Worm (Caenorhabditis elegans) whole organism, L4 larva: ENCODE results near the gene F49E11.2.

Experiments
- D1046.2 ChIP-seq: fragments of 200-800 bp; sonication (Bioruptor generic); IDR thresholded peaks from 2 replicates; pipeline ENCODE4 v1.3.6; 2022; ENCODE audit warnings: missing genetic modification characterization, missing compliant biosample characterization
- F10B5.3 ChIP-seq: sonication (generic microtip); optimal IDR thresholded peaks from 2 replicates; lab custom pipeline; 2016; ENCODE audit warnings: mild to moderate bottlenecking, missing genetic modification characterization, missing compliant biosample characterization
- F26F4.8 ChIP-seq: fragments of 200-800 bp; sonication (Bioruptor generic); conservative IDR thresholded peaks from 2 replicates; pipeline ENCODE4 v1.3.6; 2022; ENCODE audit warnings: missing genetic modification characterization, missing compliant biosample characterization
- F37D6.2 ChIP-seq: sonication (generic microtip); optimal IDR thresholded peaks from 2 replicates; lab custom pipeline; 2016; ENCODE audit warnings: mild to moderate bottlenecking, missing genetic modification characterization, missing compliant biosample characterization
- F44E2.7 ChIP-seq: fragments of 200-800 bp; sonication (Bioruptor generic); IDR thresholded peaks from 2 replicates; pipeline ENCODE4 v2.1.2; 2022; ENCODE audit warnings: missing genetic modification characterization, missing compliant biosample characterization
- Y75B8A.6 ChIP-seq: fragments of 200-800 bp; sonication (Bioruptor generic); IDR thresholded peaks from 2 replicates; pipeline ENCODE4 v1.3.6; 2022; ENCODE audit warnings: missing genetic modification reagents, missing genetic modification characterization, missing compliant biosample characterization
- aha-1 ChIP-seq: fragments of 150-350 bp; peaks from one replicate; lab custom pipeline; 2014; ENCODE audit warnings: missing biosample characterization, missing genetic modification characterization
- ama-1 ChIP-seq: fragments of 150-350 bp; optimal IDR thresholded peaks from 2 replicates; lab custom pipeline; 2014; ENCODE audit warnings: inconsistent platforms, mixed read lengths
- arid-1 ChIP-seq: fragments of 200-800 bp; sonication (Bioruptor generic); conservative IDR thresholded peaks from 2 replicates; pipeline ENCODE4 v1.3.6; 2022; ENCODE audit warnings: missing genetic modification reagents, missing genetic modification characterization, missing compliant biosample characterization
- ceh-20 ChIP-seq: fragments of 200-800 bp; sonication (Bioruptor generic); IDR thresholded peaks from 2 replicates; pipeline ENCODE4 v1.3.6; 2022; ENCODE audit warnings: missing genetic modification reagents, missing genetic modification characterization, missing compliant biosample characterization
- ceh-62 ChIP-seq: sonication (generic microtip); optimal IDR thresholded peaks from 2 replicates; lab custom pipeline; 2017; ENCODE audit warnings: missing biosample characterization, missing genetic modification characterization
- ctbp-1 ChIP-seq: fragments of 200-800 bp; sonication (Bioruptor generic); IDR thresholded peaks from 2 replicates; pipeline ENCODE4 v1.3.6; 2022; ENCODE audit warnings: missing genetic modification reagents, missing genetic modification characterization, missing compliant biosample characterization
- daf-16 ChIP-seq, 3 experiments: sonication (generic microtip); optimal IDR thresholded peaks; 2 replicates each; lab custom pipeline; 2016 to 2017; ENCODE audit warnings: missing genetic modification characterization in 3 of 3, missing genetic modification reagents in 3 of 3, mild to moderate bottlenecking in 2 of 3, missing compliant biosample characterization in 2 of 3, missing biosample characterization in 1 of 3, moderate library complexity in 1 of 3
- dmd-6 ChIP-seq: fragments of 200-800 bp; sonication (Bioruptor generic); IDR thresholded peaks from 2 replicates; pipeline ENCODE4 v1.3.6; 2022; ENCODE audit warnings: missing genetic modification reagents, missing genetic modification characterization, missing compliant biosample characterization
- dve-1 ChIP-seq: sonication (generic microtip); optimal IDR thresholded peaks from 2 replicates; lab custom pipeline; 2017; ENCODE audit warnings: antibody characterized with exemption, mild to moderate bottlenecking, missing genetic modification characterization, missing compliant biosample characterization; ENCODE audit not compliant: insufficient read depth
- egl-27 ChIP-seq: sonication (generic microtip); optimal IDR thresholded peaks from 3 replicates; lab custom pipeline; 2017; ENCODE audit warnings: missing biosample characterization, missing genetic modification reagents, missing genetic modification characterization
- egl-43 ChIP-seq: fragments of 200-800 bp; sonication (Bioruptor generic); IDR thresholded peaks from 2 replicates; pipeline ENCODE4 v1.3.6; 2022; ENCODE audit warnings: missing genetic modification reagents, missing genetic modification characterization, missing compliant biosample characterization
- fkh-10 ChIP-seq: fragments of 150-350 bp; optimal IDR thresholded peaks from 2 replicates; lab custom pipeline; 2014; ENCODE audit warnings: missing biosample characterization, missing genetic modification reagents, missing genetic modification characterization
- hlh-11 ChIP-seq: fragments of 200-800 bp; sonication (Bioruptor generic); optimal IDR thresholded peaks from 2 replicates; lab custom pipeline; 2018; ENCODE audit warnings: mild to moderate bottlenecking, missing genetic modification characterization, missing compliant biosample characterization
- lin-1 ChIP-seq: fragments of 200-800 bp; sonication (Bioruptor generic); IDR thresholded peaks from 2 replicates; pipeline ENCODE4 v1.3.6; 2022; ENCODE audit warnings: missing genetic modification reagents, missing genetic modification characterization, missing compliant biosample characterization
- lin-15B ChIP-seq: fragments of 150-350 bp; sonication (generic microtip); optimal IDR thresholded peaks from 3 replicates; lab custom pipeline; 2014; ENCODE audit warnings: missing biosample characterization, missing genetic modification characterization
- madf-9 ChIP-seq: fragments of 200-800 bp; sonication (Bioruptor generic); conservative IDR thresholded peaks from 2 replicates; pipeline ENCODE4 v1.3.6; 2022; ENCODE audit warnings: missing genetic modification reagents, missing genetic modification characterization, missing compliant biosample characterization
- mdl-1 ChIP-seq, 2 experiments: fragments of 150-350 bp in 1 of 2; sonication (generic microtip) in 1 of 2; optimal IDR thresholded peaks; 2 replicates each; lab custom pipeline; 2014 to 2017; ENCODE audit warnings: missing biosample characterization in 2 of 2, missing genetic modification characterization in 2 of 2
- nhr-10 ChIP-seq: fragments of 150-350 bp; optimal IDR thresholded peaks from 2 replicates; lab custom pipeline; 2014; ENCODE audit warnings: missing biosample characterization, missing genetic modification characterization
- nhr-11 ChIP-seq: fragments of 150-350 bp; optimal IDR thresholded peaks from 2 replicates; lab custom pipeline; 2014; ENCODE audit warnings: missing biosample characterization, missing genetic modification characterization
- nhr-237 ChIP-seq: sonication (generic microtip); optimal IDR thresholded peaks from 2 replicates; lab custom pipeline; 2017; ENCODE audit warnings: missing biosample characterization, missing genetic modification characterization
- nhr-25 ChIP-seq: sonication (generic microtip); optimal IDR thresholded peaks from 2 replicates; lab custom pipeline; 2017; ENCODE audit warnings: missing genetic modification characterization, mild to moderate bottlenecking, missing compliant biosample characterization, antibody characterized with exemption, moderate library complexity, borderline replicate concordance; ENCODE audit not compliant: insufficient read depth
- nhr-28 ChIP-seq: fragments of 150-350 bp; optimal IDR thresholded peaks from 2 replicates; lab custom pipeline; 2014; ENCODE audit warnings: missing biosample characterization, missing genetic modification characterization
- nhr-42 ChIP-seq: fragments of 200-800 bp; sonication (Bioruptor generic); IDR thresholded peaks from 2 replicates; pipeline ENCODE4 v1.3.6; 2022; ENCODE audit warnings: missing genetic modification characterization, missing compliant biosample characterization
- nhr-77 ChIP-seq: fragments of 150-350 bp; optimal IDR thresholded peaks from 2 replicates; lab custom pipeline; 2014; ENCODE audit warnings: missing biosample characterization, missing genetic modification characterization
- pqm-1 ChIP-seq: sonication (generic microtip); optimal IDR thresholded peaks from 2 replicates; lab custom pipeline; 2017; ENCODE audit warnings: missing biosample characterization, missing genetic modification characterization
- rbr-2 ChIP-seq: sonication (generic microtip); optimal IDR thresholded peaks from 2 replicates; lab custom pipeline; 2016; ENCODE audit warnings: missing genotype, missing genetic modification characterization, missing compliant biosample characterization
- skn-1 ChIP-seq: fragments of 150-350 bp; optimal IDR thresholded peaks from 2 replicates; lab custom pipeline; 2014; ENCODE audit warnings: missing biosample characterization, missing genetic modification characterization
- tag-97 ChIP-seq: fragments of 200-800 bp; sonication (Bioruptor generic); IDR thresholded peaks from 2 replicates; pipeline ENCODE4 v1.3.6; 2022; ENCODE audit warnings: missing genetic modification characterization, missing compliant biosample characterization
- unc-39 ChIP-seq: sonication (generic microtip); optimal IDR thresholded peaks from 2 replicates; lab custom pipeline; 2017; ENCODE audit warnings: missing biosample characterization, missing genetic modification characterization
- unc-62 ChIP-seq, 3 experiments: fragments of 150-350 bp in 1 of 3; sonication (generic microtip); optimal IDR thresholded peaks in 2 of 3; peaks in 1 of 3; 1 replicate in 1 of 3; 2 replicates in 2 of 3; lab custom pipeline; 2014 to 2017; ENCODE audit warnings: missing biosample characterization in 3 of 3, missing genetic modification characterization in 3 of 3, missing genetic modification reagents in 3 of 3, missing genotype in 1 of 3

Gene F49E11.2

ce11 chrIV:13082836-13083763 lies 44.3 kb upstream of the F49E11.2 start (continued):
- TF ChIP-seq nhr-25 (tag; lab: Kevin White, UChicago): peak; percentile 81
- no peak for TF ChIP-seq F44E2.7 (GFP tag; lab: Robert Waterston, UW)
- TF ChIP-seq nhr-42 (GFP tag; lab: Robert Waterston, UW): no peak
- TF ChIP-seq mdl-1 (tag; optimal IDR thresholded peaks at IDR 0.05; lab: Kevin White, UChicago): no peak
- TF ChIP-seq dmd-6: 0 out of 2 replicates have a peak, but pooled peaks have one; percentile 18
- TF ChIP-seq lin-15B: no peak
- no peak for TF ChIP-seq nhr-11
- no peak for TF ChIP-seq arid-1 (GFP tag; lab: Robert Waterston, UW)
- no peak for TF ChIP-seq ceh-62

ce11 chrIV:13082106-13082505 lies 43.3 kb upstream of the F49E11.2 start:
- TF ChIP-seq D1046.2: 0 out of 2 replicates have a peak, but pooled peaks have one; percentile 17
- 0 out of 2 replicates have a peak, but pooled peaks have one; percentile 21 for TF ChIP-seq ceh-20 (GFP tag; lab: Robert Waterston, UW)
- TF ChIP-seq ama-1 (lab: Kevin White, UChicago): peak; percentile 39
- TF ChIP-seq egl-43 (GFP tag; lab: Robert Waterston, UW): 0 out of 2 replicates have a peak, but pooled peaks have one; percentile 40
- TF ChIP-seq dmd-6: no peak
- peak in 1 of 2 experiments; percentile 98 for TF ChIP-seq unc-62 (GFP tag; optimal IDR thresholded peaks at IDR 0.05 in 1 of 2; lab: Kevin White, UChicago)
- no peak for TF ChIP-seq unc-62 (tag; optimal IDR thresholded peaks at IDR 0.05; lab: Kevin White, UChicago)
- TF ChIP-seq fkh-10 (GFP tag; lab: Kevin White, UChicago): no peak
- 0 out of 2 replicates have a peak, but pooled peaks have one; percentile 31 for TF ChIP-seq ctbp-1 (GFP tag; lab: Robert Waterston, UW)
- TF ChIP-seq, all 104 proteins: peak for 6

- TF ChIP-seq F10B5.3 (tag; lab: Kevin White, UChicago): no peak
- TF ChIP-seq rbr-2 (tag; lab: Kevin White, UChicago): no peak
- TF ChIP-seq nhr-237 (tag; lab: Kevin White, UChicago): no peak
- no peak for TF ChIP-seq fkh-10 (GFP tag; lab: Kevin White, UChicago)
- peak; percentile 8 for TF ChIP-seq nhr-25 (tag; lab: Kevin White, UChicago)
- no peak for TF ChIP-seq lin-1
- no peak for TF ChIP-seq pqm-1
- no peak for TF ChIP-seq nhr-77 (tag; lab: Kevin White, UChicago)
- TF ChIP-seq nhr-10 (tag; lab: Kevin White, UChicago): no peak
- TF ChIP-seq egl-27 (tag; lab: Kevin White, UChicago): no peak
- TF ChIP-seq daf-16 (GFP tag; optimal IDR thresholded peaks at IDR 0.05; lab: Kevin White, UChicago): no peak
- TF ChIP-seq daf-16 (tag; optimal IDR thresholded peaks at IDR 0.05; lab: Kevin White, UChicago): no peak
- no peak for TF ChIP-seq F26F4.8 (GFP tag; lab: Robert Waterston, UW)
- TF ChIP-seq Y75B8A.6 (GFP tag; lab: Robert Waterston, UW): no peak
- TF ChIP-seq skn-1 (tag; lab: Kevin White, UChicago): no peak
- peak; percentile 9 for TF ChIP-seq aha-1
- peak in 1 of 2 experiments; percentile 94 for TF ChIP-seq unc-62 (GFP tag; optimal IDR thresholded peaks at IDR 0.05 in 1 of 2; lab: Kevin White, UChicago)
- TF ChIP-seq unc-62 (tag; optimal IDR thresholded peaks at IDR 0.05; lab: Kevin White, UChicago): no peak
Observed at ce11 chrIV:13080861-13081260, 42.1 kb upstream of the F49E11.2 start.

ce11 chrIV:13080185-13080584 lies 41.4 kb upstream of the F49E11.2 start:
- no peak for TF ChIP-seq rbr-2 (tag; lab: Kevin White, UChicago)
- TF ChIP-seq hlh-11: peak; percentile 20
- TF ChIP-seq F37D6.2: no peak
- TF ChIP-seq madf-9: no peak
- TF ChIP-seq ceh-62: no peak
- no peak for TF ChIP-seq tag-97 (GFP tag; lab: Robert Waterston, UW)
- no peak for TF ChIP-seq nhr-237 (tag; lab: Kevin White, UChicago)
- TF ChIP-seq dve-1: no peak
- TF ChIP-seq mdl-1 (tag; optimal IDR thresholded peaks at IDR 0.05; lab: Kevin White, UChicago): peak in 1 of 2 experiments; percentile 5
- peak; percentile 89 for TF ChIP-seq nhr-11
- TF ChIP-seq nhr-28 (tag; lab: Kevin White, UChicago): peak; percentile 92
- TF ChIP-seq unc-39: no peak
